Fruit fly (Drosophila melanogaster): ENCODE data around the gene CG5895.

The CG5895 gene

DNA sequence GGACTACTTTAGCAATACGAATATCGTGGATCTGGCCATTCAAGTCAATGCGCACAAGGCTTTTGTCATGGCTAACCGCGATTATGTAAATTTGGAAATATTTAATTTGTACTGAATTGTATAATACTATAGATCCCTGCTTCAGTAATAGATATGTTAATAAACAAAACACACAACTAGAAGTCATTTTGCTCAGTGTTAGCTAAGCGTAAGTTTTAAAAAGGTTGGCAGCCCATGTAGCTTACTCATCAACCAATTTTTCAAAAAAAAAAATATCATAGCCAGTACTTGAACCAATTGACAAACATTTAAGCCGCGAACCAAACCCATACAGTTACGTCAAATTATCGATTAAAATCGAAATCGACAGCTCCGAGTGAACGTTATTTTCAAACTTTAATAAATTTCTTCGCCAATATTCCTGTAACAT is 1.8 kb downstream of the CG5895 start (continued):
- TF ChIP-seq lov (optimal IDR thresholded peaks at IDR 0.05) (no peak), lov (GFP tag; IDR thresholded peaks at IDR 0.05) (peak; percentile 76; the same call in 2 of the 3 replicates), Hsf (GFP tag; optimal IDR thresholded peaks at IDR 0.05) (peak; percentile 79), CG16815 (GFP tag; optimal IDR thresholded peaks at IDR 0.05) (peak; percentile 39), CG1647 (GFP tag; optimal IDR thresholded peaks at IDR 0.05) (peak; percentile 81), gcm2 (GFP tag; optimal IDR thresholded peaks at IDR 0.05) (peak; percentile 46), HmgZ (tag; optimal IDR thresholded peaks at IDR 0.05) (peak; percentile 93), her (GFP tag; optimal IDR thresholded peaks at IDR 0.05) (peak; percentile 71), CG17359 (tag; optimal IDR thresholded peaks at IDR 0.05) (peak; percentile 74), CG31365 (tag; optimal IDR thresholded peaks at IDR 0.05) (peak; percentile 65), CG17802 (tag; optimal IDR thresholded peaks at IDR 0.05) (peak; percentile 4), dpn (GFP tag; optimal IDR thresholded peaks at IDR 0.05) (peak; percentile 77 to 83), Hmr (GFP tag; optimal IDR thresholded peaks at IDR 0.05) (peak; percentile 93), CG12104 (GFP tag; optimal IDR thresholded peaks at IDR 0.05) (peak; percentile 56), HLH4C (GFP tag; IDR thresholded peaks at IDR 0.05; ENCODE audit: partially characterized antibody) (peak; percentile 44; the same call in 1 of the 3 replicates), CG31388 (GFP tag; optimal IDR thresholded peaks at IDR 0.05) (no peak), CG17361 (GFP tag; IDR thresholded peaks at IDR 0.05) (peak; percentile 62; the same call in 1 of the 3 replicates), trem (tag; optimal IDR thresholded peaks at IDR 0.05) (peak; percentile 100), disco-r (GFP tag; optimal IDR thresholded peaks at IDR 0.05) (no peak), mld (GFP tag; IDR thresholded peaks at IDR 0.05; ENCODE audit: partially characterized antibody) (no peak), gce (GFP tag; IDR thresholded peaks at IDR 0.05) (peak; percentile 74; the same call in 2 of the 3 replicates), CG15479 (GFP tag; optimal IDR thresholded peaks at IDR 0.05) (no peak), wor (GFP tag; IDR thresholded peaks at IDR 0.05) (0 out of 2 replicates have a peak, but pooled peaks have one; percentile 37), CG2120 (GFP tag; optimal IDR thresholded peaks at IDR 0.05) (peak; percentile 89), CG3281 (GFP tag; optimal IDR thresholded peaks at IDR 0.05) (peak; percentile 81), bigmax (GFP tag; optimal IDR thresholded peaks at IDR 0.05) (peak; percentile 11), sna (GFP tag; IDR thresholded peaks at IDR 0.05; ENCODE audit: partially characterized antibody) (no peak; the same call in 1 of the 2 replicates), chm (GFP tag; IDR thresholded peaks at IDR 0.05) (peak; percentile 81), Mrtf (GFP tag; IDR thresholded peaks at IDR 0.05) (peak; percentile 57; the same call in 2 of the 3 replicates), tup (GFP tag; optimal IDR thresholded peaks at IDR 0.05) (peak; percentile 6), run (tag; optimal IDR thresholded peaks at IDR 0.05) (peak; percentile 67), Fer1 (GFP tag; optimal IDR thresholded peaks at IDR 0.05) (peak; percentile 85), TFAM (GFP tag; optimal IDR thresholded peaks at IDR 0.05) (no peak), inv (GFP tag; IDR thresholded peaks at IDR 0.05; ENCODE audit: partially characterized antibody) (no peak; the same call in 1 of the 2 replicates), CG8765 (GFP tag; IDR thresholded peaks at IDR 0.05) (no peak), ash1 (GFP tag; optimal IDR thresholded peaks at IDR 0.05) (no peak), CG33557 (GFP tag; optimal IDR thresholded peaks at IDR 0.05) (peak; percentile 23), Hr78 (GFP tag; optimal IDR thresholded peaks at IDR 0.05) (no peak), pan (optimal IDR thresholded peaks at IDR 0.05) (no peak), pan (GFP tag; optimal IDR thresholded peaks at IDR 0.05 in 1 of 2, IDR thresholded peaks at IDR 0.05 in 1 of 2) (peak in 1 of 2 experiments; percentile 85), Eip74EF (GFP tag; optimal IDR thresholded peaks at IDR 0.05) (peak in 1 of 2 experiments; percentile 65), CG12391 (tag; optimal IDR thresholded peaks at IDR 0.05) (peak; percentile 82), Atf6 (GFP tag; IDR thresholded peaks at IDR 0.05) (peak; percentile 87), salm (tag; optimal IDR thresholded peaks at IDR 0.05) (peak; percentile 46), Drgx (GFP tag; IDR thresholded peaks at IDR 0.05) (peak; percentile 85), oc (tag; optimal IDR thresholded peaks at IDR 0.05) (peak; percentile 75), odd (GFP tag; optimal IDR thresholded peaks at IDR 0.05) (peak; percentile 65), CG11695 (GFP tag; IDR thresholded peaks at IDR 0.05) (peak; percentile 76), CG1233 (GFP tag; optimal IDR thresholded peaks at IDR 0.05) (peak; percentile 53), CG4730 (GFP tag; IDR thresholded peaks at IDR 0.05) (peak; percentile 65; the same call in 1 of the 2 replicates)
